Worm (Caenorhabditis elegans) whole organism, mixed stage, embryonic: Measurements from ENCODE around the gene T27A8.3.

Experiments
- cnd-1 ChIP-seq: fragments of 200-800 bp; sonication (Bioruptor generic); optimal IDR thresholded peaks from 2 replicates; lab custom pipeline; 2018; ENCODE audit warnings: mild to moderate bottlenecking, missing genetic modification characterization, missing compliant biosample characterization
- elt-3 ChIP-seq: fragments of 150-350 bp; optimal IDR thresholded peaks from 2 replicates; lab custom pipeline; 2014; ENCODE audit warnings: missing biosample characterization, missing genetic modification characterization
- hlh-1 ChIP-seq: fragments of 150-350 bp; optimal IDR thresholded peaks from 2 replicates; lab custom pipeline; 2014; ENCODE audit warnings: missing biosample characterization, missing genetic modification reagents, missing genetic modification characterization
- lin-13 ChIP-seq: fragments of 150-350 bp; optimal IDR thresholded peaks from 2 replicates; lab custom pipeline; 2014; ENCODE audit warnings: missing biosample characterization, missing genetic modification characterization
- mep-1 ChIP-seq: fragments of 150-350 bp; optimal IDR thresholded peaks from 2 replicates; lab custom pipeline; 2017; ENCODE audit warnings: missing biosample characterization, missing genetic modification reagents, missing genetic modification characterization, inconsistent platforms
- nhr-12 ChIP-seq: fragments of 150-350 bp; optimal IDR thresholded peaks from 2 replicates; lab custom pipeline; 2014; ENCODE audit warnings: missing biosample characterization, missing genetic modification characterization
- nhr-237 ChIP-seq: fragments of 150-350 bp; optimal IDR thresholded peaks from 2 replicates; lab custom pipeline; 2014; ENCODE audit warnings: missing biosample characterization, missing genetic modification characterization
- nhr-76 ChIP-seq: sonication (generic microtip); optimal IDR thresholded peaks from 2 replicates; lab custom pipeline; 2017; ENCODE audit warnings: missing biosample characterization, missing genetic modification characterization
- snpc-4 ChIP-seq: fragments of 150-350 bp; optimal IDR thresholded peaks from 2 replicates; lab custom pipeline; 2014; ENCODE audit warnings: missing biosample characterization, missing genetic modification characterization
- sptf-1 ChIP-seq: sonication (generic microtip); optimal IDR thresholded peaks from 2 replicates; lab custom pipeline; 2017; ENCODE audit warnings: mild to moderate bottlenecking, missing genetic modification characterization, moderate library complexity, missing compliant biosample characterization
- tbx-8 ChIP-seq: fragments of 200-800 bp; sonication (Bioruptor generic); optimal IDR thresholded peaks from 2 replicates; lab custom pipeline; 2018; ENCODE audit warnings: mild to moderate bottlenecking, missing genetic modification characterization, moderate library complexity, missing compliant biosample characterization
- unc-62 ChIP-seq: fragments of 150-350 bp; optimal IDR thresholded peaks from 2 replicates; lab custom pipeline; 2014; ENCODE audit warnings: missing biosample characterization, missing genetic modification reagents, missing genetic modification characterization

DNA sequence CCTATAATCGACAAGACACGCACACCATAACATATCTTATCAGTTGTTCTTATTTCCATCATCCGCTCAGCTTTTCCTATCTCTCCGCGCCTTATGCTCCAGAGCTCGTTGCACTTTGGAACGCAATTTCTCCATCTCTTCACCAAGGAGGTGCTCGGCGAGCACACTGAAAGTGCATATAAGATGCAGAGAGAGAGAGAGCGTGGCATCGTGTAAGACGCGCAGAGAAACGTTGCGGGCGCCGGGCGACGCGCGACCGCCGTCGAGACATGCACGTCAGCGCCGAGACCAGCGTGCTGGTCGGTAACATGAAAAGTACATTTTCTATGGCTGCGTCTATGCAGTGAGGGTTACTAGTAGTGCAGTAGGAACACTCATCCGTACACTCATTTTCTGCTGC is 37.9 kb upstream of the T27A8.3 start:
- TF ChIP-seq cnd-1: no peak
- no peak for TF ChIP-seq sptf-1 (tag; lab: Kevin White, UChicago)
- no peak for TF ChIP-seq nhr-76 (tag; lab: Kevin White, UChicago)
- no peak for TF ChIP-seq snpc-4 (tag; lab: Kevin White, UChicago)
- no peak for TF ChIP-seq unc-62
- TF ChIP-seq nhr-12: no peak
- TF ChIP-seq mep-1: no peak
- no peak for TF ChIP-seq hlh-1 (tag; lab: Kevin White, UChicago)
- TF ChIP-seq elt-3: no peak
- no peak for TF ChIP-seq lin-13 (tag; lab: Kevin White, UChicago)
- TF ChIP-seq nhr-237 (tag; lab: Kevin White, UChicago): no peak
- TF ChIP-seq tbx-8 (GFP tag; lab: Kevin White, UChicago): no peak
